Worm (Caenorhabditis elegans) whole organism, L4/young adult: ENCODE measurements around the gene dis-3.

Experiments
- dao-5 ChIP-seq: sonication (generic microtip); optimal IDR thresholded peaks from 2 replicates; lab custom pipeline; 2016; ENCODE audit warnings: missing genotype, missing genetic modification characterization, moderate library complexity, missing compliant biosample characterization
- him-1 ChIP-seq: sonication (generic microtip); optimal IDR thresholded peaks from 2 replicates; lab custom pipeline; 2016; ENCODE audit warnings: missing genotype, missing genetic modification reagents, missing genetic modification characterization, missing compliant biosample characterization

DNA sequence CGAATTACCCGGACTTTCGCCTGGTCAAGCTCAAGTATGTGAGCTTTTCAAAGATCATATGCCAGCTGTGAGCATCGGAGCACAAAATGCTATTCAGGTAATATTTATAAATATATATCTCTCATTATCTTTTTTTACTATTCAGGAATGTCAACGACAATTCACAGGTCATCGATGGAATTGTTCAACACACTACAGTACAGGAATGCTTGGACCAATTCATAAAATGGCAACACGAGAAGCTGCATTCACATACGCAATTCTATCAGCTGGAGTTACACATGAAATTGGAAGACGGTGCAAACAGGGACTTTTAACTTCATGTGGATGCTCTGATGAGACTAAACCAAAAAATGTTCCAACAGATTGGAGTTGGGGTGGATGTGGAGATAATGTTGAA lies 28.7 kb upstream of the dis-3 start:
- no peak for TF ChIP-seq him-1 (tag; lab: Kevin White, UChicago)
- TF ChIP-seq dao-5 (tag; lab: Kevin White, UChicago) = no peak
